Fruit fly (Drosophila melanogaster): ENCODE data around the gene CG32462.

DNA sequence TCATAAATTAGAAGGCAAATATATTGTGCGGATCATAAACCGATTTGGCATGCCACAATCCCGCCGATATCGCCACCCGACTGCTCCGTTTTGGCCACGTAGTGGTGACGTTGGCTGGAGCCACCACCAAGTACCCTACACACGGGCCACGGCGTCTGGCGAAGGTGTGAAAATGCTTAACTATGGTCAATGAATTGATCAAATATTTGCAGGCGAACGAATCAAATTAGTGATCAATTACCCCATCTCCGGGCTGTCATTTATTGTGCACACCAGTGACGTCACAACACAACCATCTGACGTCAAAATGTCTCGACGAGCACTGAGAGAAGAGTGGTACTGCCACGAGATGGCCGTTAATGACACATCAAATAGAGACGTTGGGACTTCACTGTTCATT, 34.4 kb upstream of the CG32462 start:
- no peak for TF ChIP-seq CG4496 (GFP tag; IDR thresholded peaks at IDR 0.05)
- TF ChIP-seq Ets98B (GFP tag; IDR thresholded peaks at IDR 0.05), result no peak
- no peak for TF ChIP-seq CG32121 (GFP tag; IDR thresholded peaks at IDR 0.05)

All from whole organism, pupa.